Fruit fly (Drosophila melanogaster) whole organism, embryonic: ENCODE results near the gene CG43999.

ENCODE experiments used
- ATbp ChIP-seq: fragments of 200-800 bp; sonication (Bioruptor generic); optimal IDR thresholded peaks from 2 replicates; lab custom pipeline; 2017; ENCODE audit warnings: missing biosample characterization, mild to moderate bottlenecking, missing genetic modification characterization, missing genetic modification reagents
- Asciz ChIP-seq: fragments of 200-800 bp; sonication (Bioruptor generic); optimal IDR thresholded peaks from 2 replicates; lab custom pipeline; 2017; ENCODE audit warnings: missing biosample characterization, mild to moderate bottlenecking, missing genetic modification characterization, missing genetic modification reagents
- Atf3 ChIP-seq: fragments of 200-800 bp; sonication (Bioruptor generic); optimal IDR thresholded peaks from 3 replicates; lab custom pipeline; 2016; ENCODE audit warnings: missing biosample characterization, missing genetic modification characterization
- Blimp-1 ChIP-seq: fragments of 200-800 bp; sonication (Bioruptor generic); optimal IDR thresholded peaks from 3 replicates; lab custom pipeline; 2018; ENCODE audit warnings: missing biosample characterization, missing genetic modification characterization, mild to moderate bottlenecking, moderate library complexity, missing genetic modification reagents
- CG10209 ChIP-seq: fragments of 200-800 bp; sonication (Bioruptor generic); optimal IDR thresholded peaks from 3 replicates; lab custom pipeline; 2017; ENCODE audit warnings: missing biosample characterization, mild to moderate bottlenecking, missing genetic modification characterization, missing genetic modification reagents
- CG10274 ChIP-seq: fragments of 200-800 bp; sonication (Bioruptor generic); optimal IDR thresholded peaks from 3 replicates; lab custom pipeline; 2017; ENCODE audit warnings: missing biosample characterization, mild to moderate bottlenecking, missing genetic modification characterization
- CG10366 ChIP-seq: fragments of 200-800 bp; sonication (Bioruptor generic); IDR thresholded peaks from 2 replicates; pipeline ENCODE4 v1.3.6; 2022; ENCODE audit warnings: missing biosample characterization, missing genetic modification characterization
- CG11085 ChIP-seq: fragments of 200-800 bp; sonication (Bioruptor generic); IDR thresholded peaks from 2 replicates; pipeline ENCODE4 v1.3.6; 2022; ENCODE audit warnings: missing biosample characterization, missing genetic modification characterization
- CG11247 ChIP-seq: fragments of 200-800 bp; sonication (Bioruptor generic); IDR thresholded peaks from 2 replicates; pipeline ENCODE4 v1.3.6; 2022; ENCODE audit warnings: missing biosample characterization, missing genetic modification characterization
- CG12299 ChIP-seq: fragments of 200-800 bp; sonication (Bioruptor generic); optimal IDR thresholded peaks from 2 replicates; lab custom pipeline; 2018; ENCODE audit warnings: missing biosample characterization, mild to moderate bottlenecking, missing genetic modification characterization
- CG15269 ChIP-seq: fragments of 200-800 bp; sonication (Bioruptor generic); optimal IDR thresholded peaks from 2 replicates; lab custom pipeline; 2018; ENCODE audit warnings: missing biosample characterization, mild to moderate bottlenecking, missing genetic modification characterization, moderate library complexity
- CG18764 ChIP-seq: fragments of 200-800 bp; sonication (Bioruptor generic); optimal IDR thresholded peaks from 3 replicates; lab custom pipeline; 2016; ENCODE audit warnings: missing biosample characterization, missing genetic modification characterization
- CG2678 ChIP-seq: fragments of 200-800 bp; sonication (Bioruptor generic); optimal IDR thresholded peaks from 3 replicates; lab custom pipeline; 2019; ENCODE audit warnings: missing biosample characterization, mild to moderate bottlenecking, missing genetic modification characterization, moderate library complexity
- CG31388 ChIP-seq: fragments of 200-800 bp; sonication (Bioruptor generic); optimal IDR thresholded peaks from 2 replicates; lab custom pipeline; 2016; ENCODE audit warnings: missing biosample characterization, missing genetic modification characterization
- CG3407 ChIP-seq: fragments of 200-800 bp; sonication (Bioruptor generic); optimal IDR thresholded peaks from 2 replicates; lab custom pipeline; 2018; ENCODE audit warnings: missing biosample characterization, mild to moderate bottlenecking, missing genetic modification characterization
- CG4328 ChIP-seq: fragments of 200-800 bp; sonication (Bioruptor generic); optimal IDR thresholded peaks from 3 replicates; lab custom pipeline; 2017; ENCODE audit warnings: missing biosample characterization, missing genetic modification reagents, missing genetic modification characterization
- CG5180 ChIP-seq: fragments of 200-800 bp; sonication (Bioruptor generic); optimal IDR thresholded peaks from 3 replicates; lab custom pipeline; 2017; ENCODE audit warnings: missing biosample characterization, missing genetic modification characterization, mild to moderate bottlenecking, moderate library complexity, missing genetic modification reagents
- CG7271 ChIP-seq: fragments of 200-800 bp; sonication (Bioruptor generic); optimal IDR thresholded peaks from 2 replicates; lab custom pipeline; 2018; ENCODE audit warnings: missing biosample characterization, mild to moderate bottlenecking, missing genetic modification characterization, moderate library complexity
- CG7839 ChIP-seq: fragments of 200-800 bp; sonication (Bioruptor generic); optimal IDR thresholded peaks from 3 replicates; lab custom pipeline; 2018; ENCODE audit warnings: missing biosample characterization, mild to moderate bottlenecking, missing genetic modification characterization, moderate library complexity
- CG8359 ChIP-seq: fragments of 200-800 bp; sonication (Bioruptor generic); optimal IDR thresholded peaks from 2 replicates; lab custom pipeline; 2017; ENCODE audit warnings: missing biosample characterization, mild to moderate bottlenecking, missing genetic modification characterization, borderline replicate concordance
- CG8924 ChIP-seq: fragments of 200-800 bp; optimal IDR thresholded peaks from 3 replicates; lab custom pipeline; 2019; ENCODE audit warnings: missing biosample characterization, mild to moderate bottlenecking, missing genetic modification characterization, moderate library complexity
- CG9797 ChIP-seq: fragments of 200-800 bp; sonication (Bioruptor generic); optimal IDR thresholded peaks from 3 replicates; lab custom pipeline; 2018; ENCODE audit warnings: missing biosample characterization, mild to moderate bottlenecking, missing genetic modification characterization
- D19A ChIP-seq: fragments of 200-800 bp; optimal IDR thresholded peaks from 3 replicates; lab custom pipeline; 2019; ENCODE audit warnings: missing biosample characterization, mild to moderate bottlenecking, missing genetic modification characterization, moderate library complexity
- Dll ChIP-seq: fragments of 200-800 bp; sonication (Bioruptor generic); IDR thresholded peaks from 4 replicates; pipeline ENCODE4 v1.3.6; 2022; ENCODE audit warnings: missing biosample characterization, missing genetic modification characterization; ENCODE audit not compliant: partially characterized antibody
- HmgZ ChIP-seq: fragments of 200-800 bp; sonication (Bioruptor generic); optimal IDR thresholded peaks from 2 replicates; lab custom pipeline; 2018; ENCODE audit warnings: missing biosample characterization, mild to moderate bottlenecking, missing genetic modification characterization
- Hr78 ChIP-seq, 2 experiments: fragments of 200-800 bp in 1 of 2; fragments of >200 bp in 1 of 2; sonication (Bioruptor generic) in 1 of 2; optimal IDR thresholded peaks; 2 replicates each; lab custom pipeline; 2017 to 2019; ENCODE audit warnings: missing biosample characterization in 2 of 2, missing genetic modification characterization in 2 of 2, mild to moderate bottlenecking in 1 of 2, moderate library complexity in 1 of 2
- MBD-R2 ChIP-seq: fragments of 200-800 bp; sonication (Bioruptor generic); IDR thresholded peaks from 2 replicates; pipeline ENCODE4 v1.3.6; 2022; ENCODE audit warnings: missing biosample characterization, missing genetic modification characterization
- Max ChIP-seq: fragments of 200-800 bp; sonication (Bioruptor generic); optimal IDR thresholded peaks from 2 replicates; lab custom pipeline; 2016; ENCODE audit warnings: missing biosample characterization, mild to moderate bottlenecking, missing genetic modification characterization
- Myb ChIP-seq: fragments of 200-800 bp; sonication (Bioruptor generic); optimal IDR thresholded peaks from 2 replicates; lab custom pipeline; 2016; ENCODE audit warnings: missing biosample characterization, missing genetic modification characterization
- NK7.1 ChIP-seq: fragments of 200-800 bp; sonication (Bioruptor generic); optimal IDR thresholded peaks from 3 replicates; lab custom pipeline; 2016; ENCODE audit warnings: missing biosample characterization, missing genetic modification characterization
- Nf-YC ChIP-seq: fragments of 200-800 bp; optimal IDR thresholded peaks from 3 replicates; lab custom pipeline; 2019; ENCODE audit warnings: missing biosample characterization, mild to moderate bottlenecking, missing genetic modification characterization, moderate library complexity
- Ptx1 ChIP-seq: fragments of 200-800 bp; sonication (Bioruptor generic); IDR thresholded peaks from 2 replicates; pipeline ENCODE4 v1.3.6; 2022; ENCODE audit warnings: missing biosample characterization, missing genetic modification characterization
- Rfx ChIP-seq: fragments of 200-800 bp; sonication (Bioruptor generic); IDR thresholded peaks from 2 replicates; pipeline ENCODE4 v1.3.6; 2022; ENCODE audit warnings: missing biosample characterization, missing genetic modification characterization
- ash1 ChIP-seq: fragments of 200-800 bp; sonication (Bioruptor generic); optimal IDR thresholded peaks from 2 replicates; lab custom pipeline; 2018; ENCODE audit warnings: missing biosample characterization, mild to moderate bottlenecking, missing genetic modification characterization
- btn ChIP-seq: fragments of 200-800 bp; sonication (Bioruptor generic); optimal IDR thresholded peaks from 2 replicates; lab custom pipeline; 2016; ENCODE audit warnings: missing biosample characterization, missing genetic modification characterization
- dmrt99B ChIP-seq: fragments of 200-800 bp; sonication (Bioruptor generic); optimal IDR thresholded peaks from 2 replicates; lab custom pipeline; 2018; ENCODE audit warnings: missing biosample characterization, mild to moderate bottlenecking, missing genetic modification characterization, moderate library complexity
- fd3F ChIP-seq: fragments of 200-800 bp; sonication (Bioruptor generic); optimal IDR thresholded peaks from 2 replicates; lab custom pipeline; 2018; ENCODE audit warnings: missing biosample characterization, mild to moderate bottlenecking, missing genetic modification characterization, moderate library complexity
- fd96Cb ChIP-seq: fragments of 200-800 bp; sonication (Bioruptor generic); optimal IDR thresholded peaks from 2 replicates; lab custom pipeline; 2018; ENCODE audit warnings: missing biosample characterization, mild to moderate bottlenecking, missing genetic modification characterization, moderate library complexity
- hkb ChIP-seq, 2 experiments: fragments of 200-800 bp in 1 of 2; fragments of >200 bp in 1 of 2; sonication (Bioruptor generic) in 1 of 2; IDR thresholded peaks in 1 of 2; optimal IDR thresholded peaks in 1 of 2; 2 replicates each; pipeline versions ENCODE4 v1.3.6 to Lab custom; 2017 to 2022; ENCODE audit warnings: missing biosample characterization in 1 of 2, missing genetic modification characterization in 1 of 2
- kni ChIP-seq: fragments of 200-800 bp; sonication (Bioruptor generic); optimal IDR thresholded peaks from 3 replicates; lab custom pipeline; 2017; ENCODE audit warnings: mild to moderate bottlenecking, missing biosample characterization, missing genetic modification reagents, missing genetic modification characterization
- onecut ChIP-seq: fragments of 200-800 bp; sonication (Bioruptor generic); IDR thresholded peaks from 2 replicates; pipeline ENCODE4 v1.3.6; 2022; ENCODE audit warnings: missing biosample characterization, missing genetic modification characterization
- psq ChIP-seq: fragments of 200-800 bp; sonication (Bioruptor generic); optimal IDR thresholded peaks from 2 replicates; lab custom pipeline; 2017; ENCODE audit warnings: missing biosample characterization, missing genetic modification characterization
- sim ChIP-seq: fragments of 200-800 bp; sonication (Bioruptor generic); IDR thresholded peaks from 2 replicates; pipeline ENCODE4 v1.3.6; 2022; ENCODE audit warnings: missing biosample characterization, missing genetic modification characterization
- sima ChIP-seq: fragments of 200-800 bp; sonication (Bioruptor generic); optimal IDR thresholded peaks from 2 replicates; lab custom pipeline; 2016; ENCODE audit warnings: missing biosample characterization, missing genetic modification characterization
- so ChIP-seq: fragments of 200-800 bp; sonication (Bioruptor generic); IDR thresholded peaks from 3 replicates; pipeline ENCODE4 v1.3.6; 2022; ENCODE audit warnings: missing biosample characterization, missing genetic modification characterization
- tap ChIP-seq: fragments of 200-800 bp; optimal IDR thresholded peaks from 3 replicates; lab custom pipeline; 2019; ENCODE audit warnings: missing biosample characterization, mild to moderate bottlenecking, missing genetic modification characterization, moderate library complexity

The CG43999 gene

dm6 chr3R:23910260-23910887 is 18.4 kb downstream of the CG43999 start (continued):
- TF ChIP-seq CG8924 (tag; lab: Kevin White, UChicago) = no peak

- peak; percentile 47 for TF ChIP-seq Blimp-1 (GFP tag; lab: Kevin White, UChicago)
- TF ChIP-seq Ptx1 (GFP tag; lab: Robert Waterston, UW) = 0 out of 2 replicates have a peak, but pooled peaks have one; percentile 15
- no peak for TF ChIP-seq hkb (optimal IDR thresholded peaks at IDR 0.05; lab: Kevin White, UChicago)
- TF ChIP-seq hkb (GFP tag; IDR thresholded peaks at IDR 0.05; lab: Robert Waterston, UW) = peak; percentile 19; the same call in 1 of the 2 replicates
- no peak for TF ChIP-seq MBD-R2 (GFP tag; lab: Robert Waterston, UW)
- TF ChIP-seq CG8359 (GFP tag; lab: Kevin White, UChicago) = no peak
- no peak for TF ChIP-seq Dll (GFP tag; lab: Robert Waterston, UW)
- TF ChIP-seq Max (GFP tag; lab: Kevin White, UChicago) = no peak
- TF ChIP-seq sima = no peak
- peak in 1 of 2 experiments; percentile 91 for TF ChIP-seq Hr78 (GFP tag; optimal IDR thresholded peaks at IDR 0.05; lab: Kevin White, UChicago)
- TF ChIP-seq NK7.1 (GFP tag; lab: Kevin White, UChicago) = no peak
- TF ChIP-seq CG7839 (tag; lab: Kevin White, UChicago) = no peak
- TF ChIP-seq CG7271 (tag; lab: Kevin White, UChicago) = peak; percentile 27
- no peak for TF ChIP-seq CG11085 (GFP tag; lab: Robert Waterston, UW)
- TF ChIP-seq psq (GFP tag; lab: Kevin White, UChicago) = no peak
- TF ChIP-seq CG10366 (GFP tag; lab: Robert Waterston, UW) = no peak
- no peak; the same call in 1 of the 2 replicates for TF ChIP-seq Rfx (GFP tag; lab: Robert Waterston, UW)
- TF ChIP-seq fd96Cb (tag; lab: Kevin White, UChicago) = no peak
- peak; percentile 57 for TF ChIP-seq CG10209 (GFP tag; lab: Kevin White, UChicago)
- no peak for TF ChIP-seq CG31388 (GFP tag; lab: Kevin White, UChicago)
- TF ChIP-seq sim (GFP tag; lab: Robert Waterston, UW) = no peak
- TF ChIP-seq Atf3 = no peak
- no peak for TF ChIP-seq CG9797
- no peak for TF ChIP-seq Myb (GFP tag; lab: Kevin White, UChicago)
- peak; percentile 48 for TF ChIP-seq CG5180 (GFP tag; lab: Kevin White, UChicago)
- TF ChIP-seq ash1 (GFP tag; lab: Kevin White, UChicago) = no peak
- peak; percentile 21 for TF ChIP-seq tap (tag; lab: Kevin White, UChicago)
- peak; percentile 8 for TF ChIP-seq HmgZ (tag; lab: Kevin White, UChicago)
- no peak for TF ChIP-seq btn
- TF ChIP-seq CG10274 (GFP tag; lab: Kevin White, UChicago) = no peak
- no peak for TF ChIP-seq CG11247 (GFP tag; lab: Robert Waterston, UW)
- peak; percentile 37; the same call in 2 of the 3 replicates for TF ChIP-seq so (GFP tag; lab: Robert Waterston, UW)
- TF ChIP-seq CG3407 = peak; percentile 7
- TF ChIP-seq D19A (tag; lab: Kevin White, UChicago) = no peak
- peak; percentile 22 for TF ChIP-seq Nf-YC (tag; lab: Kevin White, UChicago)
- peak; percentile 15 for TF ChIP-seq kni (GFP tag; lab: Kevin White, UChicago)
- TF ChIP-seq CG15269 (tag; lab: Kevin White, UChicago) = peak; percentile 75
- TF ChIP-seq CG18764 (GFP tag; lab: Kevin White, UChicago) = peak; percentile 39
- TF ChIP-seq CG2678 (tag; lab: Kevin White, UChicago) = peak; percentile 56
- TF ChIP-seq fd3F (GFP tag; lab: Kevin White, UChicago) = peak; percentile 55
- TF ChIP-seq CG4328 (GFP tag; lab: Kevin White, UChicago) = peak; percentile 14
- TF ChIP-seq onecut (GFP tag; lab: Robert Waterston, UW) = peak; percentile 39
- peak; percentile 39 for TF ChIP-seq CG12299 (tag; lab: Kevin White, UChicago)
- TF ChIP-seq Asciz (GFP tag; lab: Kevin White, UChicago) = peak; percentile 53
- TF ChIP-seq ATbp (GFP tag; lab: Kevin White, UChicago) = peak; percentile 76
- TF ChIP-seq dmrt99B (tag; lab: Kevin White, UChicago) = peak; percentile 56
Observed at dm6 chr3R:23909347-23909862, 19.4 kb downstream of the CG43999 start.
